Worm (Caenorhabditis elegans) whole organism, L4/young adult: Measurements from ENCODE around the gene Y62H9A.15.

Experiments
- W03F9.2 ChIP-seq: fragments of 150-350 bp; optimal IDR thresholded peaks from 2 replicates; lab custom pipeline; 2014; ENCODE audit warnings: missing biosample characterization, missing genetic modification characterization
- dao-5 ChIP-seq: sonication (generic microtip); optimal IDR thresholded peaks from 2 replicates; lab custom pipeline; 2016; ENCODE audit warnings: missing genotype, missing genetic modification characterization, moderate library complexity, missing compliant biosample characterization
- him-1 ChIP-seq: sonication (generic microtip); optimal IDR thresholded peaks from 2 replicates; lab custom pipeline; 2016; ENCODE audit warnings: missing genotype, missing genetic modification reagents, missing genetic modification characterization, missing compliant biosample characterization

DNA sequence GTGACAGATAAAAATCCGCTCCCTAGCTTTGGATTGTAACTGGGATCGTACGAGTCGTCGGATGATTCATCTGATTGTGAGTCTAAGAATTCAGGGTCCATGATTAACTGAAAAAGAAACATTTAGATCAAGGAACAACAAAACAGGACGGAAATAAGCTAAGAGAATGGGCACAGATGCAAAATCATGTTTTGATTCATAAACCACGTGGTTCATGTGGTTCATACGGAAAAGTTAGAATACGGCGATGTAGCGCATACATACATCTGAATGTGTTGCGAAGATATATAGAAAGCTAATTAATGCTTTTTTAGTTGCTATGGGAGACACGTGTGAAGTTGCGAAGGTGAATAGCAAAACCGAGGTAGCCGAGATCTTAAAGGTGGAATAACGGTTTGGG, 32.0 kb upstream of the Y62H9A.15 start, which contains the start of gene F55G7.3:
- TF ChIP-seq him-1 (tag; lab: Kevin White, UChicago), result no peak
- no peak for TF ChIP-seq dao-5 (tag; lab: Kevin White, UChicago)
- no peak for TF ChIP-seq W03F9.2 (tag; lab: Kevin White, UChicago)
